Fruit fly (Drosophila melanogaster) whole organism, wandering third instar larva: ENCODE results near the gene CG43219.
A peak's percentile ranks its signal among the peaks of the same experiment; 100 is the strongest.

Experiments
- Abd-B ChIP-seq: fragments of >200 bp; optimal IDR thresholded peaks from 2 replicates; lab custom pipeline; 2017; ENCODE audit warnings: missing biosample characterization, missing genetic modification characterization
- CG32264 ChIP-seq: fragments of 200-800 bp; sonication (Bioruptor generic); optimal IDR thresholded peaks from 2 replicates; lab custom pipeline; 2016; ENCODE audit warnings: missing biosample characterization, missing genetic modification characterization
- CG9705 ChIP-seq: fragments of 200-800 bp; sonication (Bioruptor generic); optimal IDR thresholded peaks from 2 replicates; lab custom pipeline; 2018; ENCODE audit warnings: missing biosample characterization, mild to moderate bottlenecking, missing genetic modification characterization
- CrebA ChIP-seq: fragments of 200-800 bp; sonication (Bioruptor generic); optimal IDR thresholded peaks from 2 replicates; lab custom pipeline; 2016; ENCODE audit warnings: missing biosample characterization, mild to moderate bottlenecking, missing genetic modification characterization, borderline replicate concordance
- Dfd ChIP-seq: fragments of >200 bp; optimal IDR thresholded peaks from 2 replicates; lab custom pipeline; 2017; ENCODE audit warnings: missing biosample characterization, missing genetic modification characterization
- Dif ChIP-seq: fragments of 200-275, 200-300 bp; sonication (Bioruptor generic); optimal IDR thresholded peaks from 2 replicates; lab custom pipeline; 2018; ENCODE audit warnings: missing biosample characterization, missing genetic modification characterization; ENCODE audit not compliant: partially characterized antibody
- GATAd ChIP-seq: sonication (Bioruptor generic); optimal IDR thresholded peaks from 2 replicates; lab custom pipeline; 2016; ENCODE audit warnings: missing biosample characterization, missing genetic modification characterization
- HLH106 ChIP-seq: fragments of 200-800 bp; optimal IDR thresholded peaks from 3 replicates; lab custom pipeline; 2019; ENCODE audit warnings: missing biosample characterization, mild to moderate bottlenecking, missing genetic modification characterization, moderate library complexity
- Hnf4 ChIP-seq: fragments of 200-800 bp; sonication (Bioruptor generic); optimal IDR thresholded peaks from 2 replicates; lab custom pipeline; 2016; ENCODE audit warnings: missing biosample characterization, mild to moderate bottlenecking, missing genetic modification characterization
- Hr78 ChIP-seq: fragments of >200 bp; optimal IDR thresholded peaks from 2 replicates; lab custom pipeline; 2017; ENCODE audit warnings: missing biosample characterization, missing genetic modification characterization
- Hr83 ChIP-seq: fragments of 200-300 bp; sonication (Bioruptor generic); optimal IDR thresholded peaks from 2 replicates; lab custom pipeline; 2016; ENCODE audit warnings: missing biosample characterization, mild to moderate bottlenecking, missing genetic modification characterization, moderate library complexity; ENCODE audit not compliant: poor library complexity, severe bottlenecking
- Jra ChIP-seq: sonication (Bioruptor generic); optimal IDR thresholded peaks from 2 replicates; lab custom pipeline; 2016; ENCODE audit warnings: missing biosample characterization, missing genetic modification characterization
- Mio ChIP-seq: sonication (Bioruptor generic); optimal IDR thresholded peaks from 2 replicates; lab custom pipeline; 2016; ENCODE audit warnings: missing biosample characterization, missing genetic modification characterization
- Myc ChIP-seq: fragments of >200 bp; optimal IDR thresholded peaks from 2 replicates; lab custom pipeline; 2017
- N ChIP-seq: fragments of >200 bp; optimal IDR thresholded peaks from 2 replicates; lab custom pipeline; 2018; ENCODE audit warnings: missing biosample characterization, missing external identifiers, missing genetic modification characterization
- OdsH ChIP-seq: fragments of 200-800 bp; sonication (Bioruptor generic); optimal IDR thresholded peaks from 2 replicates; lab custom pipeline; 2016; ENCODE audit warnings: missing biosample characterization, mild to moderate bottlenecking, missing genetic modification characterization
- Rel ChIP-seq, 2 experiments: fragments of 200-800 bp; sonication (Bioruptor generic) in 1 of 2; optimal IDR thresholded peaks; 2 replicates in 1 of 2; 3 replicates in 1 of 2; lab custom pipeline; 2016 to 2019; ENCODE audit warnings: mild to moderate bottlenecking in 2 of 2, missing biosample characterization in 2 of 2, missing genetic modification characterization in 2 of 2, moderate library complexity in 1 of 2
- Sp1 ChIP-seq: fragments of 200-800 bp; sonication (Bioruptor generic); optimal IDR thresholded peaks from 3 replicates; lab custom pipeline; 2019; ENCODE audit warnings: missing biosample characterization, mild to moderate bottlenecking, missing genetic modification characterization, moderate library complexity
- Vsx2 ChIP-seq: fragments of 200-300, 225-300 bp; sonication (Bioruptor generic); optimal IDR thresholded peaks from 2 replicates; lab custom pipeline; 2018; ENCODE audit warnings: missing biosample characterization, missing genetic modification characterization; ENCODE audit not compliant: partially characterized antibody
- br ChIP-seq: fragments of 200-800 bp; sonication (Bioruptor generic); optimal IDR thresholded peaks from 2 replicates; lab custom pipeline; 2016; ENCODE audit warnings: missing biosample characterization, missing genetic modification characterization
- brk ChIP-seq: fragments of 200-800 bp; sonication (Bioruptor generic); optimal IDR thresholded peaks from 2 replicates; lab custom pipeline; 2016; ENCODE audit warnings: missing biosample characterization, mild to moderate bottlenecking, missing genetic modification characterization
- dl ChIP-seq, 2 experiments: fragments of 175-275, 200-275 bp in 1 of 2; fragments of 200-275 bp in 1 of 2; sonication (Bioruptor generic); optimal IDR thresholded peaks; lab custom pipeline; 2018; ENCODE audit warnings: mild to moderate bottlenecking in 2 of 2, missing biosample characterization in 2 of 2, missing genetic modification characterization in 2 of 2, moderate library complexity in 2 of 2; ENCODE audit not compliant: partially characterized antibody in 2 of 2, insufficient read depth in 1 of 2
- dmrt93B ChIP-seq: fragments of 200-800 bp; sonication (Bioruptor generic); optimal IDR thresholded peaks from 2 replicates; lab custom pipeline; 2018; ENCODE audit warnings: missing biosample characterization, mild to moderate bottlenecking, missing genetic modification characterization
- dsf ChIP-seq: sonication (Bioruptor generic); optimal IDR thresholded peaks from 2 replicates; lab custom pipeline; 2016; ENCODE audit warnings: missing biosample characterization, missing genetic modification characterization, borderline replicate concordance
- ey ChIP-seq: fragments of 200-800 bp; sonication (Bioruptor generic); optimal IDR thresholded peaks from 2 replicates; lab custom pipeline; 2016; ENCODE audit warnings: missing biosample characterization, missing genetic modification characterization
- foxo ChIP-seq, 2 experiments: fragments of 200-800 bp; sonication (Bioruptor generic); optimal IDR thresholded peaks; 2 replicates in 1 of 2; 3 replicates in 1 of 2; lab custom pipeline; 2016 to 2017; ENCODE audit warnings: missing biosample characterization in 2 of 2, missing genetic modification characterization in 2 of 2
- fru ChIP-seq: fragments of 200-800 bp; sonication (Bioruptor generic); optimal IDR thresholded peaks from 3 replicates; lab custom pipeline; 2016; ENCODE audit warnings: missing biosample characterization, mild to moderate bottlenecking, missing genetic modification characterization
- h ChIP-seq: fragments of 200-800 bp; sonication (Bioruptor generic); optimal IDR thresholded peaks from 3 replicates; lab custom pipeline; 2016; ENCODE audit warnings: missing biosample characterization, mild to moderate bottlenecking, missing genetic modification characterization
- jim ChIP-seq: fragments of 175-275, 200-325 bp; sonication (Bioruptor generic); optimal IDR thresholded peaks from 2 replicates; lab custom pipeline; 2016; ENCODE audit warnings: missing biosample characterization, mild to moderate bottlenecking, missing genetic modification characterization
- lola ChIP-seq: fragments of >200 bp; optimal IDR thresholded peaks from 2 replicates; lab custom pipeline; 2017; ENCODE audit warnings: missing biosample characterization, missing genetic modification characterization
- pan ChIP-seq: fragments of >200 bp; optimal IDR thresholded peaks from 2 replicates; lab custom pipeline; 2017
- psq ChIP-seq: fragments of 200-800 bp; sonication (Bioruptor generic); optimal IDR thresholded peaks from 3 replicates; lab custom pipeline; 2017; ENCODE audit warnings: missing biosample characterization, mild to moderate bottlenecking, missing genetic modification characterization, moderate library complexity
- rgr ChIP-seq: fragments of 200-800 bp; sonication (Bioruptor generic); optimal IDR thresholded peaks from 3 replicates; lab custom pipeline; 2016; ENCODE audit warnings: missing biosample characterization, mild to moderate bottlenecking, missing genetic modification characterization
- sage ChIP-seq: fragments of 200-800 bp; sonication (Bioruptor generic); optimal IDR thresholded peaks from 2 replicates; lab custom pipeline; 2016; ENCODE audit warnings: missing biosample characterization, mild to moderate bottlenecking, missing genetic modification characterization
- sv ChIP-seq: fragments of 200-800 bp; sonication (Bioruptor generic); optimal IDR thresholded peaks from 3 replicates; lab custom pipeline; 2016; ENCODE audit warnings: missing biosample characterization, missing genetic modification characterization
- tai ChIP-seq: sonication (Bioruptor generic); optimal IDR thresholded peaks from 2 replicates; lab custom pipeline; 2016; ENCODE audit warnings: missing biosample characterization, missing genetic modification characterization
- usp ChIP-seq: fragments of >200 bp; optimal IDR thresholded peaks from 2 replicates; lab custom pipeline; 2017; ENCODE audit warnings: missing biosample characterization, missing genetic modification characterization
- woc ChIP-seq: sonication (Bioruptor generic); optimal IDR thresholded peaks from 2 replicates; lab custom pipeline; 2016; ENCODE audit warnings: missing biosample characterization, mild to moderate bottlenecking, missing genetic modification characterization

The CG43219 gene

DNA sequence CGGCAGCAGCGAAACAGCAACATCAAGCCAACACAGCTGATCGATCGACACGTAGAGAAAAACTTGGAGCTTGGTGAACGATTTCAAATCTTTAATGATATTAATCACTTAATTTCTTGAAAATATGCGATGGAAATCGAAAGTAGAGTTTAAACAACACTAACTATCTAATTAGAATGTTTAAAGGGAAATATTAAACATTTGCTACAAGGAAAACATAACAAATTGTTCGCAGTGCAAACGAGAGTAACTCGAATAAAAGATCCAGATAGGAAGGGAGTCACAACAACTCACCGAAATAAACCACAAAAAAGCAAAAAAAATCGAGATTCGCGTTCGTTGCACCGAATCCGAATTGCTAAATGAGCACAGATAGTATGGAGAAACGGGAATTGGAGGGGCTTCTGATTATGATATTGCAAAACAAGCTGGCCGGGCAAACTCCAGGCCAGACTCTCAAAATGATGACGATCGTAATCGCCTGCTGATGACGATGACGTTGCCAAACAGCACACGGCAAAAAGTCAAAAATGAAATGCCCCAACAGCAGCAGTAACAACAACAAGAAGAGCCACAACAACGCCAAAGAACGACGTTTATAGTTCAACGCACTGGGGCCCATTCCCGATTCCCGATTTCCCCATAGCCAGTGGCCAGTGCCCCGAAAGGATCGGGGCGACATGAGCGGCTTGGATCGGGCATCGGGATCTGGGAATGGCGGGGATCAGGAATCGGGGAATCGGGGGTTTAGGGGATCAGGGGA is 33.7 kb downstream of the CG43219 start:
- peak; percentile 87 for TF ChIP-seq jim (GFP tag; lab: Kevin White, UChicago)
- TF ChIP-seq OdsH (GFP tag; lab: Kevin White, UChicago), result peak; percentile 99
- no peak for TF ChIP-seq pan (lab: Kevin White, UChicago)
- peak; percentile 97 for TF ChIP-seq tai (GFP tag; lab: Kevin White, UChicago)
- no peak for TF ChIP-seq Vsx2 (GFP tag; lab: Kevin White, UChicago)
- TF ChIP-seq Jra (GFP tag; lab: Kevin White, UChicago), result peak; percentile 97
- peak; percentile 98 for TF ChIP-seq dmrt93B (GFP tag; lab: Kevin White, UChicago)
- TF ChIP-seq dl (GFP tag; optimal IDR thresholded peaks at IDR 0.05; lab: Kevin White, UChicago; ENCODE audit: insufficient read depth in 1 of 2, partially characterized antibody in 2 of 2), result no peak
- no peak for TF ChIP-seq usp
- peak; percentile 99 for TF ChIP-seq fru
- TF ChIP-seq psq (GFP tag; lab: Kevin White, UChicago), result peak; percentile 97
- peak; percentile 99 for TF ChIP-seq HLH106
- peak; percentile 85 for TF ChIP-seq Mio (GFP tag; lab: Kevin White, UChicago)
- no peak for TF ChIP-seq Dif (GFP tag; lab: Kevin White, UChicago)
- TF ChIP-seq woc (GFP tag; lab: Kevin White, UChicago), result peak; percentile 98
- TF ChIP-seq brk (GFP tag; lab: Kevin White, UChicago), result peak; percentile 97
- TF ChIP-seq Sp1, result peak; percentile 99
- TF ChIP-seq dsf, result peak; percentile 92
- peak; percentile 99 for TF ChIP-seq br
- peak; percentile 99 for TF ChIP-seq ey (GFP tag; lab: Kevin White, UChicago)
- TF ChIP-seq CG9705 (GFP tag; lab: Kevin White, UChicago), result peak; percentile 98
- no peak for TF ChIP-seq Myc (lab: Kevin White, UChicago)
- peak; percentile 98 for TF ChIP-seq CG32264 (GFP tag; lab: Kevin White, UChicago)
- TF ChIP-seq N, result no peak
- TF ChIP-seq foxo (GFP tag; optimal IDR thresholded peaks at IDR 0.05; lab: Kevin White, UChicago), result peak; percentile 94 to 99
- no peak for TF ChIP-seq sv
- no peak for TF ChIP-seq Abd-B
- TF ChIP-seq Hnf4 (GFP tag; lab: Kevin White, UChicago), result peak; percentile 99
- TF ChIP-seq h (GFP tag; lab: Kevin White, UChicago), result peak; percentile 99
- no peak for TF ChIP-seq lola (GFP tag; lab: Kevin White, UChicago)
- no peak for TF ChIP-seq Hr78
- TF ChIP-seq rgr (GFP tag; lab: Kevin White, UChicago), result peak; percentile 99
- TF ChIP-seq CrebA, result peak; percentile 95
- TF ChIP-seq sage (GFP tag; lab: Kevin White, UChicago), result peak; percentile 98
- peak; percentile 96 for TF ChIP-seq Rel (GFP tag; optimal IDR thresholded peaks at IDR 0.05; lab: Kevin White, UChicago)
- peak; percentile 86 for TF ChIP-seq Rel (tag; optimal IDR thresholded peaks at IDR 0.05; lab: Kevin White, UChicago)
- TF ChIP-seq Hr83, result peak; percentile 33
- TF ChIP-seq GATAd (GFP tag; lab: Kevin White, UChicago), result peak; percentile 94
- TF ChIP-seq Dfd (GFP tag; lab: Kevin White, UChicago), result peak; percentile 59

DNA sequence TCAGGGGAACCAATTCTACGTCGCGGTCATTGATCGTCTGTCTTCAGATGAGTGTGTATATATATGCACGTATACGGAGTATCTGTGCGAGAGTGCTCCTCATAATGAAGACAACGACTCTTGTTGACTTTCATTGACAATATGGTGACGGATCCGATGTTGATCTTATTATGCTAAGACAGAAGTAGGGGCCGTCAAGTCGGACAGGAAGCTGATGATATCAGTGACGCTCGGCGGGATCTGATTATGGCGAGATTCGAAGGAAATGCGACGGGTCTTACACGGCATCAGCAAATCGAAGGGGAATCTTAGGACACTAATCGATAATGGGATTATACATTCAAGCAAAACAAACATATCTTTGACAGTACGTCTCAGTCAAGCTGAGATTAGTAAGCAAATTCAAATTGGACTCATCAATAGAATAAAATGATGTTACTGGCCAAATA is 34.3 kb downstream of the CG43219 start:
- TF ChIP-seq Hnf4 (GFP tag; lab: Kevin White, UChicago), result no peak
- TF ChIP-seq HLH106, result peak; percentile 18
- no peak for TF ChIP-seq sage (GFP tag; lab: Kevin White, UChicago)
- TF ChIP-seq usp, result no peak
- TF ChIP-seq N, result no peak
- no peak for TF ChIP-seq dl (GFP tag; optimal IDR thresholded peaks at IDR 0.05; lab: Kevin White, UChicago; ENCODE audit: insufficient read depth in 1 of 2, partially characterized antibody in 2 of 2)
- no peak for TF ChIP-seq fru
- TF ChIP-seq psq (GFP tag; lab: Kevin White, UChicago), result no peak
- no peak for TF ChIP-seq Sp1
- no peak for TF ChIP-seq CrebA
- TF ChIP-seq Dfd (GFP tag; lab: Kevin White, UChicago), result no peak
- no peak for TF ChIP-seq brk (GFP tag; lab: Kevin White, UChicago)
- TF ChIP-seq Mio (GFP tag; lab: Kevin White, UChicago), result no peak
- TF ChIP-seq Rel (GFP tag; optimal IDR thresholded peaks at IDR 0.05; lab: Kevin White, UChicago), result no peak
- TF ChIP-seq Rel (tag; optimal IDR thresholded peaks at IDR 0.05; lab: Kevin White, UChicago), result no peak
- peak; percentile 74 for TF ChIP-seq Hr83
- peak; percentile 37 for TF ChIP-seq jim (GFP tag; lab: Kevin White, UChicago)
- no peak for TF ChIP-seq dsf
- no peak for TF ChIP-seq Hr78
